Worm (Caenorhabditis elegans): ENCODE results near the gene lin-36.
A peak's percentile ranks its signal among the peaks of the same experiment; 100 is the strongest.

The lin-36 gene

ce11 chrIII:8050944-8051343, 30.3 kb upstream of the lin-36 start, which contains the start of gene K12H4.7:
Gene K12H4.7, minus strand, starts transcription at chrIII:8051081.
- TF ChIP-seq hmbx-1 (tag; optimal IDR thresholded peaks at IDR 0.05) (no peak), tra-4 (tag; optimal IDR thresholded peaks at IDR 0.05) (no peak), B0310.2 (tag; optimal IDR thresholded peaks at IDR 0.05) (no peak), hmg-4 (GFP tag; optimal IDR thresholded peaks at IDR 0.05) (no peak), hnd-1 (tag; optimal IDR thresholded peaks at IDR 0.05) (no peak), pes-1 (GFP tag; IDR thresholded peaks at IDR 0.05) (no peak), sea-1 (GFP tag; conservative IDR thresholded peaks at IDR 0.05) (no peak), F13C5.2 (tag; optimal IDR thresholded peaks at IDR 0.05) (no peak), scrt-1 (GFP tag; IDR thresholded peaks at IDR 0.05) (no peak), aly-1 (tag; optimal IDR thresholded peaks at IDR 0.05) (no peak), tbx-37 (GFP tag; conservative IDR thresholded peaks at IDR 0.05) (no peak), ceh-36 (tag; optimal IDR thresholded peaks at IDR 0.05) (no peak), flt-1 (GFP tag; IDR thresholded peaks at IDR 0.05) (no peak), ceh-13 (GFP tag; optimal IDR thresholded peaks at IDR 0.05) (no peak), ets-7 (tag; optimal IDR thresholded peaks at IDR 0.05) (no peak), ama-1 (optimal IDR thresholded peaks at IDR 0.05) (no peak)

DNA sequence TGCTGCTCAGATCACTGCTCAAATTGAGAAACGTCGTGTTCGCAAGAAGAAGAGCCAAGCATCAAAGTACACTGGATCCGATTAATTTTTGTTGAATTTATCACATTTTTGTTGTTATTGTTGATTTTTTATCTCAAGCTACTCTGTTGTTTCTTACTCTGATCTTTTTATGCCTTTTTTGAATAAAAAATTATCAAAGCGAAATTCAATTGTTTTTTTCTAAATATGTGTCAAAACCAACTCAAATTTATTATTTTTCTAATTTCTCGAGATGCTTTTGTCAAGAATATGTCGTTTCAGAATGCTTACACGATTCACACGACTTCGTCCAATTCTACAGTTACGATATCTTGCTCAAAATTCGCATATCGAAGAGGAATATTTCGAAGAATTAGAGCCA, 26.7 kb upstream of the lin-36 start, which contains the start of gene K12H4.2:
Gene K12H4.2 (plus strand): TSS at position 301 of the 400 bp plus-strand sequence.
- TF ChIP-seq B0310.2 (tag; optimal IDR thresholded peaks at IDR 0.05), result no peak
- TF ChIP-seq sea-1 (GFP tag; conservative IDR thresholded peaks at IDR 0.05), result no peak
- no peak for TF ChIP-seq hmg-4 (GFP tag; optimal IDR thresholded peaks at IDR 0.05)
- no peak for TF ChIP-seq flt-1 (GFP tag; IDR thresholded peaks at IDR 0.05)
- TF ChIP-seq hnd-1 (tag; optimal IDR thresholded peaks at IDR 0.05), result no peak
- TF ChIP-seq F13C5.2 (tag; optimal IDR thresholded peaks at IDR 0.05), result no peak
- TF ChIP-seq tbx-11 (GFP tag; IDR thresholded peaks at IDR 0.05), result no peak
- no peak for TF ChIP-seq ceh-36 (tag; optimal IDR thresholded peaks at IDR 0.05)
- TF ChIP-seq scrt-1 (GFP tag; IDR thresholded peaks at IDR 0.05), result no peak
- TF ChIP-seq tra-4 (tag; optimal IDR thresholded peaks at IDR 0.05), result no peak
- TF ChIP-seq ama-1 (optimal IDR thresholded peaks at IDR 0.05), result no peak
- TF ChIP-seq tbx-37 (GFP tag; conservative IDR thresholded peaks at IDR 0.05), result no peak
- TF ChIP-seq ceh-13 (GFP tag; optimal IDR thresholded peaks at IDR 0.05), result no peak
- no peak for TF ChIP-seq pes-1 (GFP tag; IDR thresholded peaks at IDR 0.05)
- no peak for TF ChIP-seq aly-1 (tag; optimal IDR thresholded peaks at IDR 0.05)
- TF ChIP-seq ets-7 (tag; optimal IDR thresholded peaks at IDR 0.05), result no peak

ce11 chrIII:8045734-8046133, 25.1 kb upstream of the lin-36 start, which contains the start of gene K12H4.3:
Gene K12H4.3, plus strand, starts transcription at chrIII:8046034.
- no peak for TF ChIP-seq flt-1 (GFP tag; IDR thresholded peaks at IDR 0.05)
- TF ChIP-seq B0310.2 (tag; optimal IDR thresholded peaks at IDR 0.05), result no peak
- TF ChIP-seq ama-1 (optimal IDR thresholded peaks at IDR 0.05), result no peak
- no peak for TF ChIP-seq aly-1 (tag; optimal IDR thresholded peaks at IDR 0.05)
- no peak for TF ChIP-seq tbx-37 (GFP tag; conservative IDR thresholded peaks at IDR 0.05)
- TF ChIP-seq tra-4 (tag; optimal IDR thresholded peaks at IDR 0.05), result no peak
- TF ChIP-seq ceh-13 (GFP tag; optimal IDR thresholded peaks at IDR 0.05), result no peak
- TF ChIP-seq pes-1 (GFP tag; IDR thresholded peaks at IDR 0.05), result no peak
- TF ChIP-seq hmg-4 (GFP tag; optimal IDR thresholded peaks at IDR 0.05), result no peak
- TF ChIP-seq ets-7 (tag; optimal IDR thresholded peaks at IDR 0.05), result no peak
- TF ChIP-seq scrt-1 (GFP tag; IDR thresholded peaks at IDR 0.05), result no peak
- TF ChIP-seq ceh-36 (tag; optimal IDR thresholded peaks at IDR 0.05), result no peak
- no peak for TF ChIP-seq tbx-11 (GFP tag; IDR thresholded peaks at IDR 0.05)
- TF ChIP-seq sea-1 (GFP tag; conservative IDR thresholded peaks at IDR 0.05), result no peak
- no peak for TF ChIP-seq hmbx-1 (tag; optimal IDR thresholded peaks at IDR 0.05)
- TF ChIP-seq hnd-1 (tag; optimal IDR thresholded peaks at IDR 0.05), result no peak
- no peak for TF ChIP-seq F13C5.2 (tag; optimal IDR thresholded peaks at IDR 0.05)

- TF ChIP-seq aly-1 (tag; optimal IDR thresholded peaks at IDR 0.05) (no peak), ama-1 (optimal IDR thresholded peaks at IDR 0.05) (no peak), ets-7 (tag; optimal IDR thresholded peaks at IDR 0.05) (no peak), ceh-36 (tag; optimal IDR thresholded peaks at IDR 0.05) (no peak), sea-1 (GFP tag; conservative IDR thresholded peaks at IDR 0.05) (no peak), B0310.2 (tag; optimal IDR thresholded peaks at IDR 0.05) (no peak), pes-1 (GFP tag; IDR thresholded peaks at IDR 0.05) (no peak), tra-4 (tag; optimal IDR thresholded peaks at IDR 0.05) (no peak), tbx-11 (GFP tag; IDR thresholded peaks at IDR 0.05) (no peak), hmg-4 (GFP tag; optimal IDR thresholded peaks at IDR 0.05) (no peak), tbx-37 (GFP tag; conservative IDR thresholded peaks at IDR 0.05) (no peak), scrt-1 (GFP tag; IDR thresholded peaks at IDR 0.05) (no peak), F13C5.2 (tag; optimal IDR thresholded peaks at IDR 0.05) (no peak), ceh-13 (GFP tag; optimal IDR thresholded peaks at IDR 0.05) (no peak), hnd-1 (tag; optimal IDR thresholded peaks at IDR 0.05) (no peak)
Measured at ce11 chrIII:8044717-8045116, 24.0 kb upstream of the lin-36 start, which contains the start of gene spcs-3. Gene spcs-3, plus strand, starts transcription at chrIII:8045017.

DNA sequence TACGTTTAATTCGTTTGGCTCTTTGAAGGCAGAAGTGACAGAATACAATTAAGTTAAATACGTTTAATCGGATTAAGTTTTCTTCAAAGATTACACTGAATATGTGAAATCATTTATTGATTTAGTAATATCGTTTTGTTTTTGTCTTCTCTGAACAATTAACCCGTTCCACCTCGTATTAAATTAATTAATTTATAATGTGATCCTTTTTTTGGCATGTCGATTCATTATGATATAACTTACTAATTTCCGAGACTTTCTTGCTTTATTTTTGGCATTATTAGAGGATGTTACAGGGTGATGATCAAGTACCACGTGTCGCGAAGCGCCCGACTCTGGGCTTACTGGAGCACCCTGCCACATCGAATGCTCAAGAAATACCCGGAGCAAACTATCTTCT, 23.5 kb upstream of the lin-36 start, which contains the start of gene K12H4.5:
Gene K12H4.5 (plus strand): TSS at position 301 of the 400 bp plus-strand sequence.
- TF ChIP-seq aly-1 (tag; optimal IDR thresholded peaks at IDR 0.05) (no peak), sea-1 (GFP tag; conservative IDR thresholded peaks at IDR 0.05) (no peak), tbx-11 (GFP tag; IDR thresholded peaks at IDR 0.05) (no peak), hmg-4 (GFP tag; optimal IDR thresholded peaks at IDR 0.05) (no peak), pes-1 (GFP tag; IDR thresholded peaks at IDR 0.05) (no peak), ets-7 (tag; optimal IDR thresholded peaks at IDR 0.05) (no peak), ama-1 (optimal IDR thresholded peaks at IDR 0.05) (no peak), F13C5.2 (tag; optimal IDR thresholded peaks at IDR 0.05) (no peak), hmbx-1 (tag; optimal IDR thresholded peaks at IDR 0.05) (no peak), tbx-37 (GFP tag; conservative IDR thresholded peaks at IDR 0.05) (no peak), hnd-1 (tag; optimal IDR thresholded peaks at IDR 0.05) (no peak), flt-1 (GFP tag; IDR thresholded peaks at IDR 0.05) (no peak), B0310.2 (tag; optimal IDR thresholded peaks at IDR 0.05) (no peak), scrt-1 (GFP tag; IDR thresholded peaks at IDR 0.05) (no peak)

ce11 chrIII:8043784-8044183, 23.1 kb upstream of the lin-36 start:
- peak; percentile 97 for TF ChIP-seq ceh-36 (tag; optimal IDR thresholded peaks at IDR 0.05)
- TF ChIP-seq sea-1 (GFP tag; conservative IDR thresholded peaks at IDR 0.05), result peak; percentile 100
- peak; percentile 99 for TF ChIP-seq ets-7 (tag; optimal IDR thresholded peaks at IDR 0.05)
- peak; percentile 100 for TF ChIP-seq tbx-37 (GFP tag; conservative IDR thresholded peaks at IDR 0.05)
- TF ChIP-seq aly-1 (tag; optimal IDR thresholded peaks at IDR 0.05), result peak; percentile 96
- TF ChIP-seq flt-1 (GFP tag; IDR thresholded peaks at IDR 0.05), result peak; percentile 98
- peak; percentile 100 for TF ChIP-seq B0310.2 (tag; optimal IDR thresholded peaks at IDR 0.05)
- peak; percentile 98 for TF ChIP-seq hnd-1 (tag; optimal IDR thresholded peaks at IDR 0.05)
- TF ChIP-seq scrt-1 (GFP tag; IDR thresholded peaks at IDR 0.05), result peak; percentile 100
- peak; percentile 100 for TF ChIP-seq F13C5.2 (tag; optimal IDR thresholded peaks at IDR 0.05)
- TF ChIP-seq hmbx-1 (tag; optimal IDR thresholded peaks at IDR 0.05), result peak; percentile 95
- peak; percentile 99 for TF ChIP-seq pes-1 (GFP tag; IDR thresholded peaks at IDR 0.05)
- TF ChIP-seq ama-1 (optimal IDR thresholded peaks at IDR 0.05), result no peak
- peak; percentile 100 for TF ChIP-seq tbx-11 (GFP tag; IDR thresholded peaks at IDR 0.05)
- peak; percentile 100 for TF ChIP-seq hmg-4 (GFP tag; optimal IDR thresholded peaks at IDR 0.05)
- peak; percentile 100 for TF ChIP-seq ceh-13 (GFP tag; optimal IDR thresholded peaks at IDR 0.05)
- peak; percentile 99 for TF ChIP-seq tra-4 (tag; optimal IDR thresholded peaks at IDR 0.05)
